Worm (Caenorhabditis elegans) whole organism, L1 larva: Measurements from ENCODE around the gene K11E4.6.

Experiments used
- C04F5.9 ChIP-seq: sonication (generic microtip); optimal IDR thresholded peaks from 2 replicates; lab custom pipeline; 2016; ENCODE audit warnings: missing genetic modification characterization, missing compliant biosample characterization
- Y116A8C.19 ChIP-seq: sonication (generic microtip); optimal IDR thresholded peaks from 2 replicates; lab custom pipeline; 2016; ENCODE audit warnings: missing compliant biosample characterization, missing genetic modification characterization, borderline replicate concordance
- aly-2 ChIP-seq: fragments of 150-350 bp; optimal IDR thresholded peaks from 2 replicates; lab custom pipeline; 2014; ENCODE audit warnings: missing biosample characterization, missing genetic modification characterization
- ama-1 ChIP-seq: fragments of 150-350 bp; optimal IDR thresholded peaks from 2 replicates; lab custom pipeline; 2014
- blmp-1 ChIP-seq: fragments of 150-350 bp; optimal IDR thresholded peaks from 2 replicates; lab custom pipeline; 2014; ENCODE audit warnings: missing biosample characterization, missing genetic modification characterization
- ceh-63 ChIP-seq: fragments of 200-800 bp; sonication (Bioruptor generic); optimal IDR thresholded peaks from 2 replicates; lab custom pipeline; 2018; ENCODE audit warnings: mild to moderate bottlenecking, missing genetic modification characterization, missing compliant biosample characterization
- ceh-82 ChIP-seq, 3 experiments: fragments of 150-350 bp in 1 of 3; sonication (generic microtip) in 2 of 3; optimal IDR thresholded peaks; 2 replicates each; lab custom pipeline; 2014 to 2017; ENCODE audit warnings: missing biosample characterization in 3 of 3, missing genetic modification characterization in 3 of 3
- ceh-88 ChIP-seq: fragments of 200-800 bp; sonication (Bioruptor generic); IDR thresholded peaks from 2 replicates; pipeline ENCODE4 v1.3.6; 2022; ENCODE audit warnings: missing genetic modification characterization, missing compliant biosample characterization
- dpl-1 ChIP-seq, 3 experiments: fragments of 150-350 bp in 2 of 3; sonication (generic microtip) in 1 of 3; optimal IDR thresholded peaks; 2 replicates each; lab custom pipeline; 2014 to 2017; ENCODE audit warnings: missing biosample characterization in 3 of 3, missing genetic modification characterization in 3 of 3, missing genetic modification reagents in 3 of 3
- dsc-1 ChIP-seq: sonication (generic microtip); optimal IDR thresholded peaks from 2 replicates; lab custom pipeline; 2016; ENCODE audit warnings: mild to moderate bottlenecking, missing genetic modification characterization, missing compliant biosample characterization
- egl-13 ChIP-seq: sonication (generic microtip); optimal IDR thresholded peaks from 2 replicates; lab custom pipeline; 2016; ENCODE audit warnings: missing genotype, missing genetic modification reagents, missing genetic modification characterization, missing compliant biosample characterization
- egl-27 ChIP-seq, 2 experiments: fragments of 150-350 bp in 1 of 2; sonication (generic microtip); optimal IDR thresholded peaks; 3 replicates each; lab custom pipeline; 2017 to 2018; ENCODE audit warnings: missing biosample characterization in 2 of 2, missing genetic modification characterization in 2 of 2, missing genetic modification reagents in 2 of 2
- elt-2 ChIP-seq: sonication (generic microtip); optimal IDR thresholded peaks from 2 replicates; lab custom pipeline; 2016; ENCODE audit warnings: missing genetic modification characterization, mild to moderate bottlenecking, inconsistent platforms, missing compliant biosample characterization, missing genetic modification reagents
- elt-3 ChIP-seq, 6 experiments: fragments of 150-350 bp in 1 of 6; sonication (generic microtip); optimal IDR thresholded peaks; 2 replicates each; lab custom pipeline; 2017 to 2018; ENCODE audit warnings: missing biosample characterization in 6 of 6, missing genetic modification characterization in 6 of 6, inconsistent platforms in 1 of 6
- ets-5 ChIP-seq: fragments of 200-800 bp; sonication (Bioruptor generic); IDR thresholded peaks from 2 replicates; pipeline ENCODE4 v1.3.6; 2022; ENCODE audit warnings: missing genetic modification characterization, missing compliant biosample characterization
- fkh-10 ChIP-seq: sonication (generic microtip); optimal IDR thresholded peaks from 2 replicates; lab custom pipeline; 2017; ENCODE audit warnings: missing biosample characterization, missing genetic modification reagents, missing genetic modification characterization
- fkh-8 ChIP-seq: sonication (generic microtip); optimal IDR thresholded peaks from 2 replicates; lab custom pipeline; 2016; ENCODE audit warnings: mild to moderate bottlenecking, missing genetic modification characterization, missing compliant biosample characterization
- grh-1 ChIP-seq: fragments of 200-800 bp; sonication (Bioruptor generic); IDR thresholded peaks from 2 replicates; pipeline ENCODE4 v1.3.6; 2022; ENCODE audit warnings: missing genetic modification reagents, missing genetic modification characterization, missing compliant biosample characterization
- lin-14 ChIP-seq: fragments of 200-800 bp; sonication (Bioruptor generic); optimal IDR thresholded peaks from 2 replicates; lab custom pipeline; 2018; ENCODE audit warnings: mild to moderate bottlenecking, missing genetic modification characterization, moderate library complexity, missing compliant biosample characterization
- lin-35 ChIP-seq, 2 experiments: fragments of 150-350 bp; optimal IDR thresholded peaks; 2 replicates each; lab custom pipeline; 2014; ENCODE audit warnings: missing biosample characterization in 2 of 2, missing genetic modification characterization in 2 of 2, missing genetic modification reagents in 2 of 2
- lin-39 ChIP-seq: fragments of 150-350 bp; optimal IDR thresholded peaks from 2 replicates; lab custom pipeline; 2014; ENCODE audit warnings: missing biosample characterization, missing genetic modification reagents, missing genetic modification characterization
- lsy-2 ChIP-seq, 2 experiments: fragments of 150-350 bp; optimal IDR thresholded peaks; 2 replicates each; lab custom pipeline; 2014; ENCODE audit warnings: missing biosample characterization in 2 of 2, missing genetic modification characterization in 2 of 2
- mab-9 ChIP-seq: fragments of 200-800 bp; sonication (Bioruptor generic); IDR thresholded peaks from 2 replicates; pipeline ENCODE4 v1.3.6; 2022; ENCODE audit warnings: missing genetic modification reagents, missing genetic modification characterization, missing compliant biosample characterization
- mep-1 ChIP-seq: fragments of 150-350 bp; optimal IDR thresholded peaks from 2 replicates; lab custom pipeline; 2014; ENCODE audit warnings: missing biosample characterization, missing genetic modification characterization
- nhr-12 ChIP-seq: sonication (generic microtip); optimal IDR thresholded peaks from 2 replicates; lab custom pipeline; 2017; ENCODE audit warnings: missing biosample characterization, missing genetic modification characterization
- nhr-19 ChIP-seq: fragments of 200-800 bp; sonication (Bioruptor generic); conservative IDR thresholded peaks from 2 replicates; pipeline ENCODE4 v1.3.6; 2022; ENCODE audit warnings: missing genetic modification characterization, missing compliant biosample characterization
- nhr-20 ChIP-seq: sonication (generic microtip); optimal IDR thresholded peaks from 2 replicates; lab custom pipeline; 2016; ENCODE audit warnings: mild to moderate bottlenecking, missing genetic modification characterization, missing compliant biosample characterization
- nhr-47 ChIP-seq: sonication (generic microtip); optimal IDR thresholded peaks from 2 replicates; lab custom pipeline; 2016; ENCODE audit warnings: mild to moderate bottlenecking, missing genetic modification characterization, moderate library complexity, missing compliant biosample characterization
- nhr-71 ChIP-seq: sonication (generic microtip); optimal IDR thresholded peaks from 2 replicates; lab custom pipeline; 2016; ENCODE audit warnings: mild to moderate bottlenecking, missing genetic modification characterization, moderate library complexity, missing compliant biosample characterization
- nhr-77 ChIP-seq: fragments of 150-350 bp; optimal IDR thresholded peaks from 2 replicates; lab custom pipeline; 2014; ENCODE audit warnings: missing biosample characterization, missing genetic modification characterization
- nhr-84 ChIP-seq: sonication (generic microtip); optimal IDR thresholded peaks from 2 replicates; lab custom pipeline; 2017; ENCODE audit warnings: missing biosample characterization, missing genetic modification characterization
- nhr-85 ChIP-seq: sonication (generic microtip); peaks from one replicate; lab custom pipeline; 2016; ENCODE audit warnings: missing genetic modification characterization, inconsistent platforms, missing compliant biosample characterization
- nhr-90 ChIP-seq: sonication (generic microtip); optimal IDR thresholded peaks from 2 replicates; lab custom pipeline; 2016; ENCODE audit warnings: mild to moderate bottlenecking, missing genetic modification characterization, missing compliant biosample characterization; ENCODE audit not compliant: poor library complexity
- pax-3 ChIP-seq: fragments of 200-800 bp; sonication (Bioruptor generic); optimal IDR thresholded peaks from 2 replicates; lab custom pipeline; 2018; ENCODE audit warnings: mild to moderate bottlenecking, missing genetic modification characterization, moderate library complexity, missing compliant biosample characterization
- rnt-1 ChIP-seq: sonication (generic microtip); optimal IDR thresholded peaks from 2 replicates; lab custom pipeline; 2016; ENCODE audit warnings: mild to moderate bottlenecking, missing genetic modification characterization, moderate library complexity, missing compliant biosample characterization
- swsn-7 ChIP-seq: sonication (generic microtip); optimal IDR thresholded peaks from 2 replicates; lab custom pipeline; 2016; ENCODE audit warnings: missing genetic modification characterization, missing compliant biosample characterization
- tbx-2 ChIP-seq: sonication (generic microtip); optimal IDR thresholded peaks from 2 replicates; lab custom pipeline; 2016; ENCODE audit warnings: missing genetic modification characterization, missing compliant biosample characterization
- tlp-1 ChIP-seq: fragments of 150-350 bp; optimal IDR thresholded peaks from 2 replicates; lab custom pipeline; 2014; ENCODE audit warnings: missing biosample characterization, missing genetic modification characterization
- unc-86 ChIP-seq: sonication (generic microtip); optimal IDR thresholded peaks from 2 replicates; lab custom pipeline; 2016; ENCODE audit warnings: missing genetic modification characterization, missing compliant biosample characterization
- unc-98 ChIP-seq: fragments of 200-800 bp; sonication (Bioruptor generic); IDR thresholded peaks from 2 replicates; pipeline ENCODE4 v1.3.6; 2022; ENCODE audit warnings: missing genetic modification characterization, missing compliant biosample characterization
- xbp-1 ChIP-seq: sonication (generic microtip); optimal IDR thresholded peaks from 2 replicates; lab custom pipeline; 2016; ENCODE audit warnings: missing genetic modification characterization, missing compliant biosample characterization
- zag-1 ChIP-seq: fragments of 150-350 bp; optimal IDR thresholded peaks from 2 replicates; lab custom pipeline; 2014; ENCODE audit warnings: missing biosample characterization, missing genetic modification characterization
- ztf-11 ChIP-seq, 2 experiments: sonication (generic microtip); optimal IDR thresholded peaks; 2 replicates each; lab custom pipeline; 2016 to 2017; ENCODE audit warnings: missing genetic modification characterization in 2 of 2, missing biosample characterization in 1 of 2, missing compliant biosample characterization in 1 of 2

Gene K11E4.6

DNA sequence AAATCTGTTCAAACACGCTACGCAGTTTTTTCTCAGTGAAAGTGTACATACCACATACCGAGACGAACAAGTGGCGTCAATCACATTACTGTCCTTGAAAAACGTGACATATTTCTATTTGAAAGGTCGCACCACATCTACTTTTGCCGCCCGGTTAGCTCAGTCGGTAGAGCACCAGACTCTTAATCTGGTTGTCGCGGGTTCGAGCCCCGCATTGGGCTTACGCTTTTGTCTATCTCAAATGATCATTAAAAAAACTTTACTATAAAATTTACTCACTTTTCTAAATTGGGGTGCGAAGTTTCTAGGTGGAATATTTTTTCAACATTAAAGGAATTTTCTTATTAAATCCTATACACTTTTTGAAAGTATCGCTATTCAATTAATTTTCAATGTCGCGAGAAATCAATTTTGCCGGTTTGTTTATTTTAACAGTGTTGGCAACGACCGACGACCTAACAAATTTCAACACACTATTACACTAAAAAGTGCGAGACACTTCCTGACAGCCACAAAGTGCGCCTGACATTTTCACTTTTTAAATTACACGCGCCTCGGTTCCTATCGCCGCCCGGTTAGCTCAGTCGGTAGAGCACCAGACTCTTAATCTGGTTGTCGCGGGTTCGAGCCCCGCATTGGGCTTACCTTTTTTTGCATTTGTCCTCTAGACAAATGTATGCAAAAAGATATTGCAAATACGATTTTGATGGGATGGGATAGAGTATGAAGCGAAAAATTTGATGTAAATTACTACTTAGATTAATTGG is 5.9 kb downstream of the K11E4.6 start (continued):
- TF ChIP-seq tbx-2 (tag; lab: Kevin White, UChicago) (peak; percentile 8), lin-14 (GFP tag; lab: Kevin White, UChicago) (peak; percentile 53), lsy-2 (tag; optimal IDR thresholded peaks at IDR 0.05; lab: Kevin White, UChicago) (peak in 1 of 2 experiments; percentile 21), elt-3 (tag; optimal IDR thresholded peaks at IDR 0.05; lab: Kevin White, UChicago) (peak in 2 of 6 experiments; percentile 35 to 36), ceh-82 (tag; optimal IDR thresholded peaks at IDR 0.05; lab: Kevin White, UChicago) (peak in 2 of 3 experiments; percentile 28 to 32), nhr-71 (tag; lab: Kevin White, UChicago) (peak; percentile 40), nhr-85 (tag; lab: Kevin White, UChicago) (peak; percentile 88), dpl-1 (GFP tag; optimal IDR thresholded peaks at IDR 0.05; lab: Kevin White, UChicago) (peak in 1 of 3 experiments; percentile 2), elt-2 (tag; lab: Kevin White, UChicago) (peak; percentile 42), ets-5 (GFP tag; lab: Robert Waterston, UW) (no peak), nhr-77 (tag; lab: Kevin White, UChicago) (peak; percentile 40), dsc-1 (tag; lab: Kevin White, UChicago) (peak; percentile 73), lin-35 (GFP tag; optimal IDR thresholded peaks at IDR 0.05; lab: Kevin White, UChicago) (peak in 1 of 2 experiments; percentile 15), C04F5.9 (tag; lab: Kevin White, UChicago) (no peak), nhr-47 (tag; lab: Kevin White, UChicago) (peak; percentile 43)

DNA sequence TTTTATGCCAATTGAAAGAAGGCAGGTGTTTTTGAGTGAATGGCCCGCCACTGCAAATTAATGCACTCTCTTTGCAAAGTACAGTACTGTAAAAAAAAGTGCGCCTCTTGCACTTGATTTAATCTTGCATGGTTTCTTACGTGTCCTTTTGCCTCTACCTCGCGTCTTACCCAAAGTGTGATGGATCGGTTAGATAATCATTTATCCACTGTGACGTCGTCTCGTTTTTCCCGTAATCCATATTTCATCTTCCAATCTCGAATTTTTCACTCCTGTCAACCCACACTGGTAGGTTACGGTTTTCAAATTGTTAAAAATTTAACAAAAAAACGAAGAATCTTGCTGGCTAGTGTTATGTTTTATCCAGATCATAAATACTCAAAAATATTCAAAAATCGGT is 12.2 kb downstream of the K11E4.6 start:
- TF ChIP-seq mab-9 (no peak), aly-2 (tag; lab: Kevin White, UChicago) (no peak), nhr-90 (tag; lab: Kevin White, UChicago) (no peak), blmp-1 (tag; lab: Kevin White, UChicago) (peak; percentile 48), nhr-20 (tag; lab: Kevin White, UChicago) (peak; percentile 43), lin-14 (GFP tag; lab: Kevin White, UChicago) (peak; percentile 29), dsc-1 (tag; lab: Kevin White, UChicago) (no peak), Y116A8C.19 (tag; lab: Kevin White, UChicago) (no peak), zag-1 (tag; lab: Kevin White, UChicago) (no peak), nhr-84 (tag; lab: Kevin White, UChicago) (no peak), nhr-85 (tag; lab: Kevin White, UChicago) (peak; percentile 87)

DNA sequence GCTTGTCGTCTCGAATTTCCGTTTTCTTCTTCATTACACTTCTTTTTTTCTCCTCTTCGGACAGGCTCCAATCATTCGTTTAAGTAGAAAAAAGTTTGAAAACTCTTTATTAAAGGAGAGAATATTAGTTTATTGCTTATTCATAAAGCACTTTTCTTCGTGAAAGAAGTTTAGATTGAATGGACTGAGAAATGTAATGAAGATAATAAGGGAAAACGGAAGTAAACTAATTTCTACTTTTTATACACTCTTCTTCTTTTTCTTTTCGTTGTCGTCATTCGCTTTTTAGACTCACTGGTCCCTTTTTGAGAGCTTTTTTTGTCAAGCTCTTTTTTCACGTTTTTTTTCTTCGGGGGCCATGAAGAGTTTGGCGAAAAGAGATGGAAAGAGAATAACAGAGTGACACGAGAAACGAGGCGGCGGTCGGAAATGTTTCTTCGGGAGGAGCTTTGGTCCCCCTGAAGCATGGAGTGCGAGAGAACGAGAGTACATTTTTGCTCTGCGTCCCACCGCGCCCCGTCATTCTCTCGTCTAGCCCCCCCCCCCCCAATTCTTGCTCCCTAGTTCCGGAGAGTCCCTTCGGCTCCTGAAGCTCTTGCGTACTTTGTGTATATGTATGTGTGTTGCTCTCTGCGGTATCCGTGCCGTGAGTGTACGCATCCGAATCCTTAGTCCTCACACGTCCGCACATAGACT is 14.8 kb downstream of the K11E4.6 start:
- TF ChIP-seq nhr-12 (tag; lab: Kevin White, UChicago) (no peak), nhr-90 (tag; lab: Kevin White, UChicago) (no peak), egl-13 (tag; lab: Kevin White, UChicago) (peak; percentile 16), zag-1 (tag; lab: Kevin White, UChicago) (peak; percentile 33), ztf-11 (tag; optimal IDR thresholded peaks at IDR 0.05; lab: Kevin White, UChicago) (no peak), lin-39 (tag; lab: Kevin White, UChicago) (peak; percentile 10), ceh-82 (tag; optimal IDR thresholded peaks at IDR 0.05; lab: Kevin White, UChicago) (peak; percentile 13 to 27 (median 21)), elt-2 (tag; lab: Kevin White, UChicago) (no peak), pax-3 (tag; lab: Kevin White, UChicago) (no peak), swsn-7 (tag; lab: Kevin White, UChicago) (peak; percentile 36), grh-1 (GFP tag; lab: Robert Waterston, UW) (no peak), nhr-71 (tag; lab: Kevin White, UChicago) (peak; percentile 96), unc-86 (peak; percentile 50), lin-14 (GFP tag; lab: Kevin White, UChicago) (peak; percentile 96), lsy-2 (tag; optimal IDR thresholded peaks at IDR 0.05; lab: Kevin White, UChicago) (peak in 1 of 2 experiments; percentile 46), ets-5 (GFP tag; lab: Robert Waterston, UW) (no peak), nhr-19 (GFP tag; lab: Robert Waterston, UW) (peak; percentile 55), tbx-2 (tag; lab: Kevin White, UChicago) (peak; percentile 69), rnt-1 (tag; lab: Kevin White, UChicago) (peak; percentile 36), egl-27 (tag; optimal IDR thresholded peaks at IDR 0.05; lab: Kevin White, UChicago) (no peak), fkh-8 (tag; lab: Kevin White, UChicago) (peak; percentile 76), unc-98 (GFP tag; lab: Robert Waterston, UW) (no peak), fkh-10 (GFP tag; lab: Kevin White, UChicago) (peak; percentile 37), xbp-1 (no peak), nhr-47 (tag; lab: Kevin White, UChicago) (peak; percentile 43), ama-1 (lab: Kevin White, UChicago) (no peak), mep-1 (tag; lab: Kevin White, UChicago) (peak; percentile 14), ceh-88 (no peak), ceh-63 (GFP tag; lab: Kevin White, UChicago) (peak; percentile 28), tlp-1 (tag; lab: Kevin White, UChicago) (no peak)
